ENCODE assay signal across 2 fruit fly cellular contexts in the genomic region with DNA sequence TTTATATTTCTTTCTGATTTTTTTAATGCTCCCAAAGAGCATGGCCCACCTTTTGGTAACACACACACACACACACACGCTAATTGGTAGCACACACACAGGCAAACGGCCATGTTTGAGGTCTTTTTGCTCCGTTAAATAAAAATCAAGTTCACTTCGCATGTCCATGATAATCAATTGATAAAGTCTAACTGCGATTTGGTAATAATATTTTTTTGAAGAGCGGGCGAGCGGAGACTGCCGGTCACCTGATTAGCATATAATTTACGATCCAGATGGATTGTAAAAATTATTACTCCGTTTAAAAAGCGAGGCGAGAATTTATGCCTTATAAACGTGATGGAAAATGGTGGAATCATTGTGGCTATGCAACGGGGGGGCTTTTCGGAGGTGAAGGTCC.
A peak's percentile ranks its signal among the peaks of the same experiment; 100 is the strongest.
TF ChIP-seq lines count a peak whose summit lies in the region.

No protein-coding gene starts in this region.

- no peak for TF ChIP-seq CTCF in whole organism, embryonic (GFP tag; optimal IDR thresholded peaks at IDR 0.05; lab: Kevin White, UChicago)

TF ChIP-seq in whole organism, embryonic, 481 proteins besides CTCF, POLR2A, EP300 and RAD21 (continues in another document):
- TF ChIP-seq CG16779 (GFP tag; IDR thresholded peaks at IDR 0.05; lab: Robert Waterston, UW) (no peak), sqz (GFP tag; optimal IDR thresholded peaks at IDR 0.05; lab: Kevin White, UChicago) (peak; percentile 3), nom (GFP tag; optimal IDR thresholded peaks at IDR 0.05; lab: Kevin White, UChicago) (no peak), sens (GFP tag; lab: Kevin White, UChicago) (peak; percentile 78), pb (GFP tag; optimal IDR thresholded peaks at IDR 0.05; lab: Kevin White, UChicago) (no peak), CG15269 (tag; optimal IDR thresholded peaks at IDR 0.05; lab: Kevin White, UChicago) (no peak), ftz-f1 (GFP tag; optimal IDR thresholded peaks at IDR 0.05; lab: Kevin White, UChicago) (no peak), Hmx (GFP tag; optimal IDR thresholded peaks at IDR 0.05; lab: Kevin White, UChicago) (no peak), HmgD (GFP tag; optimal IDR thresholded peaks at IDR 0.05; lab: Kevin White, UChicago) (no peak), CG6765 (GFP tag; optimal IDR thresholded peaks at IDR 0.05; lab: Kevin White, UChicago) (no peak), CG8290 (GFP tag; optimal IDR thresholded peaks at IDR 0.05; lab: Kevin White, UChicago) (no peak), CG8290 (tag; optimal IDR thresholded peaks at IDR 0.05; lab: Kevin White, UChicago) (no peak), gro (GFP tag; optimal IDR thresholded peaks at IDR 0.05; lab: Kevin White, UChicago) (peak; percentile 4), salm (tag; optimal IDR thresholded peaks at IDR 0.05; lab: Kevin White, UChicago) (no peak), exex (tag; optimal IDR thresholded peaks at IDR 0.05; lab: Kevin White, UChicago) (peak; percentile 70), Optix (GFP tag; IDR thresholded peaks at IDR 0.05; lab: Robert Waterston, UW) (no peak), chn (GFP tag; optimal IDR thresholded peaks at IDR 0.05; lab: Kevin White, UChicago) (no peak), YL-1 (GFP tag; optimal IDR thresholded peaks at IDR 0.05; lab: Kevin White, UChicago) (no peak), Dll (GFP tag; IDR thresholded peaks at IDR 0.05; lab: Robert Waterston, UW; ENCODE audit: partially characterized antibody) (no peak), Asciz (GFP tag; optimal IDR thresholded peaks at IDR 0.05; lab: Kevin White, UChicago) (no peak), crp (GFP tag; optimal IDR thresholded peaks at IDR 0.05; lab: Kevin White, UChicago) (no peak), CG5180 (GFP tag; optimal IDR thresholded peaks at IDR 0.05; lab: Kevin White, UChicago) (no peak), CG31441 (GFP tag; IDR thresholded peaks at IDR 0.05; lab: Robert Waterston, UW) (no peak), Med (GFP tag; lab: Kevin White, UChicago) (peak; percentile 50), CG5953 (GFP tag; IDR thresholded peaks at IDR 0.05; lab: Robert Waterston, UW) (no peak), cg (GFP tag; optimal IDR thresholded peaks at IDR 0.05; lab: Kevin White, UChicago) (peak; percentile 2), sim (GFP tag; IDR thresholded peaks at IDR 0.05; lab: Robert Waterston, UW) (no peak), shn (GFP tag; optimal IDR thresholded peaks at IDR 0.05; lab: Kevin White, UChicago) (no peak), HLH4C (GFP tag; IDR thresholded peaks at IDR 0.05; lab: Robert Waterston, UW; ENCODE audit: partially characterized antibody) (no peak), sr (GFP tag; IDR thresholded peaks at IDR 0.05; lab: Robert Waterston, UW) (no peak), ATbp (GFP tag; optimal IDR thresholded peaks at IDR 0.05; lab: Kevin White, UChicago) (no peak), Trl (optimal IDR thresholded peaks at IDR 0.05; lab: Kevin White, UChicago) (no peak), Trl (GFP tag; optimal IDR thresholded peaks at IDR 0.05; lab: Kevin White, UChicago) (no peak), CG31365 (tag; optimal IDR thresholded peaks at IDR 0.05; lab: Kevin White, UChicago) (no peak), emc (GFP tag; optimal IDR thresholded peaks at IDR 0.05; lab: Kevin White, UChicago) (no peak), psq (GFP tag; optimal IDR thresholded peaks at IDR 0.05; lab: Kevin White, UChicago) (no peak), B-H2 (GFP tag; optimal IDR thresholded peaks at IDR 0.05; lab: Kevin White, UChicago) (no peak), B-H1 (GFP tag; IDR thresholded peaks at IDR 0.05; lab: Robert Waterston, UW) (no peak), sug (tag; optimal IDR thresholded peaks at IDR 0.05; lab: Kevin White, UChicago) (peak; percentile 44), CG3163 (GFP tag; optimal IDR thresholded peaks at IDR 0.05; lab: Kevin White, UChicago) (no peak), CG17359 (tag; optimal IDR thresholded peaks at IDR 0.05; lab: Kevin White, UChicago) (no peak), row (GFP tag; IDR thresholded peaks at IDR 0.05; lab: Robert Waterston, UW) (no peak), lilli (GFP tag; optimal IDR thresholded peaks at IDR 0.05; lab: Kevin White, UChicago) (no peak), pan (optimal IDR thresholded peaks at IDR 0.05; lab: Kevin White, UChicago) (no peak), pan (GFP tag; optimal IDR thresholded peaks at IDR 0.05 in 1 of 2, IDR thresholded peaks at IDR 0.05 in 1 of 2) (no peak), lola (GFP tag; optimal IDR thresholded peaks at IDR 0.05; lab: Kevin White, UChicago) (no peak)

TF ChIP-seq in whole organism, prepupa, 60 proteins besides CTCF, POLR2A, EP300 and RAD21:
- TF ChIP-seq Sox14 (GFP tag; optimal IDR thresholded peaks at IDR 0.05; lab: Kevin White, UChicago) = no peak
- TF ChIP-seq svp (GFP tag; lab: Kevin White, UChicago) = peak; percentile 13
- TF ChIP-seq acj6 (GFP tag; optimal IDR thresholded peaks at IDR 0.05; lab: Kevin White, UChicago) = no peak
- no peak for TF ChIP-seq CG1621 (tag; optimal IDR thresholded peaks at IDR 0.05; lab: Kevin White, UChicago)
- no peak for TF ChIP-seq CG8119 (GFP tag; IDR thresholded peaks at IDR 0.05; lab: Robert Waterston, UW)
- TF ChIP-seq Met (GFP tag; optimal IDR thresholded peaks at IDR 0.05; lab: Kevin White, UChicago) = no peak
- no peak for TF ChIP-seq CG11902 (GFP tag; optimal IDR thresholded peaks at IDR 0.05; lab: Kevin White, UChicago)
- TF ChIP-seq CG6163 (GFP tag; IDR thresholded peaks at IDR 0.05; lab: Robert Waterston, UW) = no peak
- peak; percentile 71 for TF ChIP-seq vri (GFP tag; optimal IDR thresholded peaks at IDR 0.05; lab: Kevin White, UChicago)
- no peak for TF ChIP-seq cyc (GFP tag; optimal IDR thresholded peaks at IDR 0.05; lab: Kevin White, UChicago)
TF ChIP-seq in whole organism, prepupa: peak in this region for 2.
